Worm (Caenorhabditis elegans) whole organism, L2 larva: ENCODE results near the gene zig-3.

ENCODE experiments used
- F13H6.1 ChIP-seq: sonication (generic microtip); optimal IDR thresholded peaks from 2 replicates; lab custom pipeline; 2016; ENCODE audit warnings: missing genetic modification characterization, missing compliant biosample characterization
- R02D3.7 ChIP-seq: fragments of 150-350 bp; optimal IDR thresholded peaks from 2 replicates; lab custom pipeline; 2014; ENCODE audit warnings: missing biosample characterization, missing genetic modification characterization
- aly-2 ChIP-seq: fragments of 150-350 bp; optimal IDR thresholded peaks from 2 replicates; lab custom pipeline; 2014; ENCODE audit warnings: missing biosample characterization, missing genetic modification characterization
- ama-1 ChIP-seq: fragments of 150-350 bp; optimal IDR thresholded peaks from 2 replicates; lab custom pipeline; 2018; ENCODE audit warnings: inconsistent platforms
- elt-1 ChIP-seq: fragments of 150-350 bp; optimal IDR thresholded peaks from 2 replicates; lab custom pipeline; 2014; ENCODE audit warnings: missing biosample characterization, missing genetic modification characterization
- nhr-11 ChIP-seq: fragments of 150-350 bp; optimal IDR thresholded peaks from 2 replicates; lab custom pipeline; 2014; ENCODE audit warnings: missing biosample characterization, missing genetic modification characterization
- nhr-12 ChIP-seq: fragments of 150-350 bp; optimal IDR thresholded peaks from 2 replicates; lab custom pipeline; 2014; ENCODE audit warnings: missing biosample characterization, missing genetic modification characterization
- nhr-25 ChIP-seq: fragments of 150-350 bp; sonication (generic microtip); optimal IDR thresholded peaks from 3 replicates; lab custom pipeline; 2014; ENCODE audit warnings: missing biosample characterization, missing genetic modification characterization
- skn-1 ChIP-seq: sonication (generic microtip); optimal IDR thresholded peaks from 2 replicates; lab custom pipeline; 2017; ENCODE audit warnings: missing biosample characterization, missing genetic modification characterization
- unc-62 ChIP-seq: fragments of 150-350 bp; optimal IDR thresholded peaks from 2 replicates; lab custom pipeline; 2014; ENCODE audit warnings: missing biosample characterization, missing genetic modification reagents, missing genetic modification characterization

DNA sequence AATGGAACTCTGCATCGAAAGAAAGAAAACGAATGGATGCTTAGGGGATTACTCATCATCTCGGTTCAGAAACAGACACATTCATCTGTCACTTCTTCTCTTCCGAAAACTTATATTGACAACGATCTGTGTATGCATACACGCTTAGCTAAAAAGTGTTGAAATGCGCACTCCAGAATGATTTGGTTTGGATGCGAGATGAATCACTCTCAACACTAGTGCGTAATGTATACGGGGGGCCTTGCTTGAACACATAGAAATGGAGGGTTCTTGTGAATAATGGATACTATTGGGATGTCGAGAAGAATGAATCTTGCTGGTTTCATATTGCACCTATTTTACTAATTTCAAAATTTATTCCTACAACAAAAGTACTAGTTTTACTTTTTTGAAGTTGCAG is 33.5 kb downstream of the zig-3 start:
- TF ChIP-seq skn-1 (tag; lab: Kevin White, UChicago) (no peak), aly-2 (no peak), unc-62 (GFP tag; lab: Kevin White, UChicago) (no peak), nhr-12 (tag; lab: Kevin White, UChicago) (no peak), F13H6.1 (tag; lab: Kevin White, UChicago) (no peak), elt-1 (no peak), ama-1 (lab: Kevin White, UChicago) (no peak), R02D3.7 (tag; lab: Kevin White, UChicago) (no peak), nhr-11 (tag; lab: Kevin White, UChicago) (no peak), nhr-25 (no peak)
